Fruit fly (Drosophila melanogaster): ENCODE results near the gene ND-39.

- TF ChIP-seq dl (GFP tag; optimal IDR thresholded peaks at IDR 0.05; ENCODE audit: insufficient read depth in 1 of 2, partially characterized antibody in 2 of 2): no peak
- TF ChIP-seq N (GFP tag; optimal IDR thresholded peaks at IDR 0.05): no peak
- TF ChIP-seq OdsH (GFP tag; optimal IDR thresholded peaks at IDR 0.05): no peak
- no peak for TF ChIP-seq dsf (GFP tag; optimal IDR thresholded peaks at IDR 0.05; ENCODE audit: borderline replicate concordance)
- no peak for TF ChIP-seq lola (GFP tag; optimal IDR thresholded peaks at IDR 0.05)
- no peak for TF ChIP-seq pan (optimal IDR thresholded peaks at IDR 0.05)
These were observed 28.8 kb downstream of the ND-39 start, which contains the start of the genes mTerf3 and CG5104 for dm6 chr3L:20520687-20521169.
